Fruit fly (Drosophila melanogaster) whole organism, embryonic: Measurements from ENCODE around the gene AhcyL1.

ENCODE experiments used
- ATbp ChIP-seq: fragments of 200-800 bp; sonication (Bioruptor generic); optimal IDR thresholded peaks from 2 replicates; lab custom pipeline; 2017; ENCODE audit warnings: missing biosample characterization, mild to moderate bottlenecking, missing genetic modification characterization, missing genetic modification reagents
- Abd-B ChIP-seq: fragments of 200-800 bp; sonication (Bioruptor generic); optimal IDR thresholded peaks from 2 replicates; lab custom pipeline; 2018; ENCODE audit warnings: missing biosample characterization, mild to moderate bottlenecking, missing genetic modification characterization, moderate library complexity
- CG10959 ChIP-seq: fragments of 200-800 bp; sonication (Bioruptor generic); IDR thresholded peaks from 2 replicates; pipeline ENCODE4 v1.3.6; 2022; ENCODE audit warnings: missing biosample characterization, missing genetic modification characterization
- CG12744 ChIP-seq: fragments of 200-800 bp; sonication (Bioruptor generic); optimal IDR thresholded peaks from 2 replicates; lab custom pipeline; 2016; ENCODE audit warnings: missing biosample characterization, missing genetic modification characterization
- CG12942 ChIP-seq: fragments of 200-800 bp; sonication (Bioruptor generic); optimal IDR thresholded peaks from 3 replicates; lab custom pipeline; 2016; ENCODE audit warnings: missing biosample characterization, missing genetic modification characterization
- CG14441 ChIP-seq: fragments of 200-800 bp; sonication (Bioruptor generic); IDR thresholded peaks from 2 replicates; pipeline ENCODE4 v1.3.6; 2022; ENCODE audit warnings: missing biosample characterization, missing genetic modification characterization
- CG15514 ChIP-seq: fragments of 200-800 bp; sonication (Bioruptor generic); optimal IDR thresholded peaks from 3 replicates; lab custom pipeline; 2017; ENCODE audit warnings: missing biosample characterization, missing genetic modification characterization, mild to moderate bottlenecking, moderate library complexity, missing genetic modification reagents
- CG1647 ChIP-seq: fragments of 200-800 bp; sonication (Bioruptor generic); optimal IDR thresholded peaks from 3 replicates; lab custom pipeline; 2016; ENCODE audit warnings: missing biosample characterization, missing genetic modification characterization
- CG1792 ChIP-seq: fragments of 200-800 bp; sonication (Bioruptor generic); optimal IDR thresholded peaks from 2 replicates; lab custom pipeline; 2016; ENCODE audit warnings: missing biosample characterization, missing genetic modification characterization
- CG2678 ChIP-seq: fragments of 200-800 bp; sonication (Bioruptor generic); optimal IDR thresholded peaks from 3 replicates; lab custom pipeline; 2019; ENCODE audit warnings: missing biosample characterization, mild to moderate bottlenecking, missing genetic modification characterization, moderate library complexity
- CG3407 ChIP-seq: fragments of 200-800 bp; sonication (Bioruptor generic); optimal IDR thresholded peaks from 2 replicates; lab custom pipeline; 2018; ENCODE audit warnings: missing biosample characterization, mild to moderate bottlenecking, missing genetic modification characterization
- CG34422 ChIP-seq: fragments of 200-800 bp; sonication (Bioruptor generic); IDR thresholded peaks from 3 replicates; pipeline ENCODE4 v1.3.6; 2022; ENCODE audit warnings: missing biosample characterization, missing genetic modification characterization
- CG4328 ChIP-seq: fragments of 200-800 bp; sonication (Bioruptor generic); optimal IDR thresholded peaks from 3 replicates; lab custom pipeline; 2017; ENCODE audit warnings: missing biosample characterization, missing genetic modification reagents, missing genetic modification characterization
- CG4360 ChIP-seq: fragments of 200-800 bp; sonication (Bioruptor generic); IDR thresholded peaks from 2 replicates; pipeline ENCODE4 v1.3.6; 2022; ENCODE audit warnings: missing biosample characterization, missing genetic modification characterization
- CG6175 ChIP-seq: fragments of 200-800 bp; sonication (Bioruptor generic); IDR thresholded peaks from 3 replicates; pipeline ENCODE4 v1.3.6; 2022; ENCODE audit warnings: missing biosample characterization, missing genetic modification characterization
- CG8924 ChIP-seq: fragments of 200-800 bp; optimal IDR thresholded peaks from 3 replicates; lab custom pipeline; 2019; ENCODE audit warnings: missing biosample characterization, mild to moderate bottlenecking, missing genetic modification characterization, moderate library complexity
- CG9932 ChIP-seq: fragments of 200-800 bp; sonication (Bioruptor generic); IDR thresholded peaks from 2 replicates; pipeline ENCODE4 v1.3.6; 2022; ENCODE audit warnings: missing biosample characterization, missing genetic modification characterization
- D19B ChIP-seq: fragments of 200-800 bp; sonication (Bioruptor generic); optimal IDR thresholded peaks from 2 replicates; lab custom pipeline; 2017; ENCODE audit warnings: missing biosample characterization, mild to moderate bottlenecking, missing genetic modification characterization
- Dek ChIP-seq: fragments of 200-800 bp; sonication (Bioruptor generic); optimal IDR thresholded peaks from 3 replicates; lab custom pipeline; 2019; ENCODE audit warnings: missing biosample characterization, mild to moderate bottlenecking, missing genetic modification characterization, moderate library complexity
- E2f1 ChIP-seq: fragments of 200-800 bp; sonication (Bioruptor generic); IDR thresholded peaks from 2 replicates; pipeline ENCODE4 v1.3.6; 2022; ENCODE audit warnings: missing biosample characterization, missing genetic modification characterization
- HmgD ChIP-seq: fragments of 200-800 bp; sonication (Bioruptor generic); optimal IDR thresholded peaks from 3 replicates; lab custom pipeline; 2016; ENCODE audit warnings: missing biosample characterization, missing genetic modification characterization
- Lpt ChIP-seq: fragments of >200 bp; optimal IDR thresholded peaks from 2 replicates; lab custom pipeline; 2018; ENCODE audit warnings: missing biosample characterization, missing genetic modification characterization
- MTF-1 ChIP-seq: fragments of 200-800 bp; sonication (Bioruptor generic); optimal IDR thresholded peaks from 2 replicates; lab custom pipeline; 2018; ENCODE audit warnings: missing biosample characterization, mild to moderate bottlenecking, missing genetic modification characterization, borderline replicate concordance
- Med ChIP-seq: fragments of 200-800 bp; sonication (Bioruptor generic); peaks from one replicate; lab custom pipeline; 2016; ENCODE audit warnings: missing biosample characterization, missing genetic modification characterization, mild to moderate bottlenecking, inconsistent platforms, moderate library complexity
- Mrtf ChIP-seq: fragments of 200-800 bp; sonication (Bioruptor generic); IDR thresholded peaks from 3 replicates; pipeline ENCODE4 v1.3.6; 2022; ENCODE audit warnings: missing biosample characterization, missing genetic modification characterization
- NFAT ChIP-seq: fragments of 200-800 bp; sonication (Bioruptor generic); IDR thresholded peaks from 2 replicates; pipeline ENCODE4 v1.3.6; 2022; ENCODE audit warnings: missing biosample characterization, missing genetic modification characterization
- Nf-YB ChIP-seq: fragments of 200-800 bp; sonication (Bioruptor generic); optimal IDR thresholded peaks from 3 replicates; lab custom pipeline; 2019; ENCODE audit warnings: missing biosample characterization, mild to moderate bottlenecking, missing genetic modification characterization, moderate library complexity
- Poxn ChIP-seq: fragments of 200-800 bp; sonication (Bioruptor generic); IDR thresholded peaks from 2 replicates; pipeline ENCODE4 v1.3.6; 2022; ENCODE audit warnings: missing biosample characterization, missing genetic modification characterization
- Rfx ChIP-seq: fragments of 200-800 bp; sonication (Bioruptor generic); IDR thresholded peaks from 2 replicates; pipeline ENCODE4 v1.3.6; 2022; ENCODE audit warnings: missing biosample characterization, missing genetic modification characterization
- Spps ChIP-seq: fragments of 200-800 bp; sonication (Bioruptor generic); optimal IDR thresholded peaks from 2 replicates; lab custom pipeline; 2018; ENCODE audit warnings: missing biosample characterization, mild to moderate bottlenecking, missing genetic modification characterization
- Stat92E ChIP-seq, 3 experiments: fragments of >200 bp in 2 of 3; fragments of 200-800 bp in 1 of 3; sonication (Bioruptor generic) in 1 of 3; optimal IDR thresholded peaks; 2 replicates each; lab custom pipeline; 2017 to 2019; ENCODE audit warnings: missing biosample characterization in 3 of 3, missing genetic modification characterization in 3 of 3, mild to moderate bottlenecking in 1 of 3, moderate library complexity in 1 of 3
- ac ChIP-seq: fragments of 200-800 bp; sonication (Bioruptor generic); optimal IDR thresholded peaks from 3 replicates; lab custom pipeline; 2017; ENCODE audit warnings: missing biosample characterization, mild to moderate bottlenecking, missing genetic modification characterization
- az2 ChIP-seq: fragments of 200-800 bp; sonication (Bioruptor generic); optimal IDR thresholded peaks from 3 replicates; lab custom pipeline; 2016; ENCODE audit warnings: missing biosample characterization, missing genetic modification characterization
- bcd ChIP-seq: fragments of 200-800 bp; sonication (Bioruptor generic); optimal IDR thresholded peaks from 2 replicates; lab custom pipeline; 2017; ENCODE audit warnings: missing biosample characterization, mild to moderate bottlenecking, missing genetic modification characterization
- br ChIP-seq: fragments of >200 bp; optimal IDR thresholded peaks from 2 replicates; lab custom pipeline; 2017
- en ChIP-seq: fragments of 200-800 bp; sonication (Bioruptor generic); optimal IDR thresholded peaks from 2 replicates; lab custom pipeline; 2016; ENCODE audit warnings: missing biosample characterization, missing genetic modification characterization
- esg ChIP-seq: fragments of 200-800 bp; sonication (Bioruptor generic); conservative IDR thresholded peaks from 2 replicates; pipeline ENCODE4 v1.3.6; 2022; ENCODE audit warnings: missing biosample characterization, missing genetic modification characterization
- ewg ChIP-seq: fragments of 200-800 bp; sonication (Bioruptor generic); optimal IDR thresholded peaks from 3 replicates; lab custom pipeline; 2017; ENCODE audit warnings: mild to moderate bottlenecking, missing biosample characterization, missing genetic modification reagents, missing genetic modification characterization
- gsb ChIP-seq: fragments of 200-800 bp; sonication (Bioruptor generic); IDR thresholded peaks from 2 replicates; pipeline ENCODE4 v1.3.6; 2022; ENCODE audit warnings: missing biosample characterization, missing genetic modification characterization
- h ChIP-seq: fragments of >200 bp; optimal IDR thresholded peaks from 2 replicates; lab custom pipeline; 2017
- hbn ChIP-seq: fragments of 200-800 bp; sonication (Bioruptor generic); IDR thresholded peaks from 2 replicates; pipeline ENCODE4 v1.3.6; 2022; ENCODE audit warnings: missing biosample characterization, missing genetic modification characterization; ENCODE audit not compliant: partially characterized antibody
- jumu ChIP-seq: fragments of 200-800 bp; sonication (Bioruptor generic); optimal IDR thresholded peaks from 3 replicates; lab custom pipeline; 2016; ENCODE audit warnings: missing biosample characterization, missing genetic modification characterization
- nerfin-1 ChIP-seq: fragments of 200-800 bp; sonication (Bioruptor generic); optimal IDR thresholded peaks from 3 replicates; lab custom pipeline; 2019; ENCODE audit warnings: missing biosample characterization, mild to moderate bottlenecking, missing genetic modification characterization, moderate library complexity
- org-1 ChIP-seq: fragments of 200-800 bp; sonication (Bioruptor generic); optimal IDR thresholded peaks from 2 replicates; lab custom pipeline; 2017; ENCODE audit warnings: missing biosample characterization, missing genetic modification characterization
- otp ChIP-seq: fragments of 200-800 bp; sonication (Bioruptor generic); IDR thresholded peaks from 3 replicates; pipeline ENCODE4, ENCODE4 v1.3.6; 2022; ENCODE audit warnings: missing biosample characterization, missing genetic modification characterization
- p53 ChIP-seq: fragments of 200-800 bp; sonication (Bioruptor generic); optimal IDR thresholded peaks from 2 replicates; lab custom pipeline; 2016; ENCODE audit warnings: missing biosample characterization, missing genetic modification characterization
- row ChIP-seq: fragments of 200-800 bp; sonication (Bioruptor generic); IDR thresholded peaks from 3 replicates; pipeline ENCODE4 v1.3.6; 2022; ENCODE audit warnings: missing biosample characterization, missing genetic modification characterization
- tap ChIP-seq: fragments of 200-800 bp; optimal IDR thresholded peaks from 3 replicates; lab custom pipeline; 2019; ENCODE audit warnings: missing biosample characterization, mild to moderate bottlenecking, missing genetic modification characterization, moderate library complexity
- trem ChIP-seq: fragments of 200-800 bp; optimal IDR thresholded peaks from 3 replicates; lab custom pipeline; 2019; ENCODE audit warnings: missing biosample characterization, mild to moderate bottlenecking, missing genetic modification characterization, moderate library complexity
- z ChIP-seq: fragments of 200-800 bp; sonication (Bioruptor generic); IDR thresholded peaks from 3 replicates; pipeline ENCODE4 v1.3.6; 2022; ENCODE audit warnings: missing biosample characterization, missing genetic modification characterization
- zen ChIP-seq: fragments of 200-800 bp; sonication (Bioruptor generic); optimal IDR thresholded peaks from 3 replicates; lab custom pipeline; 2018; ENCODE audit warnings: missing biosample characterization, mild to moderate bottlenecking, missing genetic modification characterization, moderate library complexity
- zfh2 ChIP-seq: fragments of 200-800 bp; sonication (Bioruptor generic); optimal IDR thresholded peaks from 2 replicates; lab custom pipeline; 2016; ENCODE audit warnings: missing biosample characterization, missing genetic modification characterization

AhcyL1 gene

DNA sequence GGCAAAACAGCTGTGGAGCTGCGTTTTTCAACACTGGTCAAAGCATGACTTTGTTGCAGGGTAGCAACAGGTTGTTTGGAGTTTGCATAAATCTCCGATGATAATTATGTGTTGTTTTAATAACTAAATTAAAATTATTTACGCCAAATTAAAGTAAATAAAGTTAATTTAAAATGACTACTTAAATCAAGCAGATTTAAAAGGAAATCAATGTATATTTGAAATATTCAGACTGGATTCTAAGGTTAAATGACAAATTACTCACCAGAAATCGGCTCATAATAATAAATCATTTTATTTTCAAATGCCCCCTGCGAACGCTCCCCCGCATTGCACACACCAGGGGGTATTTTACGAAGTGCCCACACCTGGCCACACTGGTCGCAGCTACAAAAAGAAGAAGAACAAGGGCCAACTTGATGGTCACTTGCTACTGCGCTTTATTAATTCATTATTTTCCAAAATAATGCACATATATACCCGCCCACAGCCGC, 1.9 kb upstream of the AhcyL1 start, which contains the start of the genes CG12093 and Atg2 (continued):
- TF ChIP-seq CG1792 (GFP tag; lab: Kevin White, UChicago) (no peak), gsb (GFP tag; lab: Robert Waterston, UW) (peak; percentile 90), Abd-B (GFP tag; lab: Kevin White, UChicago) (peak; percentile 96), CG9932 (peak; percentile 98), Mrtf (GFP tag; lab: Robert Waterston, UW) (peak; percentile 87), CG3407 (GFP tag; lab: Kevin White, UChicago) (peak; percentile 81), ewg (GFP tag; lab: Kevin White, UChicago) (peak; percentile 81), CG14441 (peak; percentile 93), Rfx (peak; percentile 95), CG6175 (GFP tag; lab: Robert Waterston, UW) (peak; percentile 82), en (peak; percentile 29), CG4328 (GFP tag; lab: Kevin White, UChicago) (peak; percentile 84), CG34422 (peak; percentile 94), CG8924 (tag; lab: Kevin White, UChicago) (peak; percentile 95), CG12942 (GFP tag; lab: Kevin White, UChicago) (peak; percentile 92), row (GFP tag; lab: Robert Waterston, UW) (peak; percentile 95), Stat92E (GFP tag; optimal IDR thresholded peaks at IDR 0.05; lab: Kevin White, UChicago) (no peak), jumu (GFP tag; lab: Kevin White, UChicago) (peak; percentile 73), Spps (tag; lab: Kevin White, UChicago) (peak; percentile 68), CG10959 (GFP tag; lab: Robert Waterston, UW) (peak; percentile 81), esg (GFP tag; lab: Robert Waterston, UW) (peak; percentile 95), CG15514 (GFP tag; lab: Kevin White, UChicago) (peak; percentile 72), nerfin-1 (peak; percentile 88), D19B (peak; percentile 98), zfh2 (GFP tag; lab: Kevin White, UChicago) (peak; percentile 91), br (lab: Kevin White, UChicago) (no peak), z (no peak), org-1 (peak; percentile 78), HmgD (GFP tag; lab: Kevin White, UChicago) (no peak), ATbp (GFP tag; lab: Kevin White, UChicago) (peak; percentile 84), p53 (GFP tag; lab: Kevin White, UChicago) (peak; percentile 23), az2 (peak; percentile 94), CG12744 (GFP tag; lab: Kevin White, UChicago) (peak; percentile 56), bcd (peak; percentile 93), NFAT (GFP tag; lab: Robert Waterston, UW) (peak; percentile 93), ac (peak; percentile 52), otp (GFP tag; lab: Robert Waterston, UW) (peak; percentile 85), h (lab: Kevin White, UChicago) (no peak), CG2678 (tag; lab: Kevin White, UChicago) (peak; percentile 92), Nf-YB (peak; percentile 75), Lpt (GFP tag; lab: Kevin White, UChicago) (no peak), trem (tag; lab: Kevin White, UChicago) (peak; percentile 80), Dek (tag; lab: Kevin White, UChicago) (peak; percentile 95), CG4360 (GFP tag; lab: Robert Waterston, UW) (no peak; the same call in 1 of the 2 replicates), tap (peak; percentile 83), E2f1 (GFP tag; lab: Robert Waterston, UW) (peak; percentile 93), CG1647 (GFP tag; lab: Kevin White, UChicago) (peak; percentile 68), hbn (no peak), Poxn (GFP tag; lab: Robert Waterston, UW) (peak; percentile 89), MTF-1 (GFP tag; lab: Kevin White, UChicago) (no peak), zen (peak; percentile 87), Med (GFP tag; lab: Kevin White, UChicago) (peak; percentile 95)
